Worm (Caenorhabditis elegans): ENCODE measurements around the gene C46A5.6.

ce11 chrIV:7778865-7779264 lies 15.2 kb upstream of the C46A5.6 start, which contains the start of gene rpap-3:
- TF ChIP-seq ama-1 (optimal IDR thresholded peaks at IDR 0.05) (no peak), dmd-4 (tag; optimal IDR thresholded peaks at IDR 0.05; ENCODE audit: borderline replicate concordance) (no peak), tbx-2 (tag; optimal IDR thresholded peaks at IDR 0.05) (no peak), pha-4 (tag; optimal IDR thresholded peaks at IDR 0.05) (no peak), ref-2 (tag; optimal IDR thresholded peaks at IDR 0.05) (no peak), ets-4 (tag; optimal IDR thresholded peaks at IDR 0.05) (no peak), unc-86 (tag; optimal IDR thresholded peaks at IDR 0.05) (no peak), fkh-6 (tag; optimal IDR thresholded peaks at IDR 0.05) (no peak), hlh-30 (tag; optimal IDR thresholded peaks at IDR 0.05; ENCODE audit: insufficient read depth) (no peak)
